Worm (Caenorhabditis elegans): Measurements from ENCODE around the gene ZK550.2.

ZK550.2 gene

DNA sequence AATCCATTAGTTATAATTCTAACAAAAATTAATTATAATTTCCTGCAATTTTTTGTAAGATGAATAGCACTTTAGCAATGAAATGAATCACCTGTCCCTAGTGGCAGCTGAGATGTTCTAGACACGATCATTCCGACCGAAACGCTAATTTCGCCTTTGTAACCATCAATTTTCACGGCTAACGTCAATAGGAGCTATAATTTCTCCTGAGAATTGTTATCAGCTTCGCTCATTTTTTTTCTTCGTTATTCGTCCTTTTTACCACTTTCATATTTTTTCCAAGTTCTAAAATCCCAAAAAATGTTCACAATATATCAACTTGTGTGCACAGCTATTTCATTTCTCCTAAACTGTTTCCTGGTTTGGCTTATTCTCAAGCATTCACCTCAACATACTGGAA lies 19.9 kb downstream of the ZK550.2 start, which contains the start of gene str-187:
str-187 (plus strand) TSS at position 301 of the 400 bp plus-strand sequence.
- TF ChIP-seq nhr-111 (GFP tag; optimal IDR thresholded peaks at IDR 0.05) (no peak), dmd-9 (GFP tag; IDR thresholded peaks at IDR 0.05) (no peak), cey-2 (tag; optimal IDR thresholded peaks at IDR 0.05; ENCODE audit: borderline replicate concordance, insufficient read depth) (no peak), mdt-29 (GFP tag; IDR thresholded peaks at IDR 0.05) (no peak), daf-12 (tag; optimal IDR thresholded peaks at IDR 0.05) (no peak), pqm-1 (tag; optimal IDR thresholded peaks at IDR 0.05) (no peak), mxl-2 (GFP tag; conservative IDR thresholded peaks at IDR 0.05) (no peak), nhr-237 (tag; optimal IDR thresholded peaks at IDR 0.05) (no peak), gei-8 (GFP tag; optimal IDR thresholded peaks at IDR 0.05) (no peak)

ce11 chrIV:17265716-17266115 lies 20.3 kb downstream of the ZK550.2 start:
- TF ChIP-seq lin-15B (tag; optimal IDR thresholded peaks at IDR 0.05), result no peak
- TF ChIP-seq ZK546.5 (tag; optimal IDR thresholded peaks at IDR 0.05), result no peak
- TF ChIP-seq fkh-10 (GFP tag; optimal IDR thresholded peaks at IDR 0.05), result no peak
- TF ChIP-seq dmd-9 (GFP tag; IDR thresholded peaks at IDR 0.05), result no peak
- TF ChIP-seq daf-19 (GFP tag; conservative IDR thresholded peaks at IDR 0.05), result no peak
- no peak for TF ChIP-seq F26F4.8 (GFP tag; conservative IDR thresholded peaks at IDR 0.05)
- peak; percentile 96 for TF ChIP-seq aha-1 (tag)
- no peak for TF ChIP-seq nhr-28 (tag; optimal IDR thresholded peaks at IDR 0.05)
- TF ChIP-seq D1046.2 (GFP tag; IDR thresholded peaks at IDR 0.05), result no peak

- TF ChIP-seq unc-62 (GFP tag; optimal IDR thresholded peaks at IDR 0.05 in 1 of 2), result peak in 1 of 2 experiments; percentile 96
- TF ChIP-seq unc-62 (tag; optimal IDR thresholded peaks at IDR 0.05), result no peak
- no peak for TF ChIP-seq D1046.2 (GFP tag; IDR thresholded peaks at IDR 0.05)
- TF ChIP-seq dmd-8 (GFP tag; IDR thresholded peaks at IDR 0.05), result no peak
- no peak for TF ChIP-seq hif-1 (tag; optimal IDR thresholded peaks at IDR 0.05)
- TF ChIP-seq F26F4.8 (GFP tag; conservative IDR thresholded peaks at IDR 0.05), result no peak
- TF ChIP-seq egl-43 (GFP tag; IDR thresholded peaks at IDR 0.05), result 0 out of 2 replicates have a peak, but pooled peaks have one; percentile 29
These were observed 22.0 kb downstream of the ZK550.2 start for ce11 chrIV:17267304-17267891.

ce11 chrIV:17268069-17268468 lies 22.7 kb downstream of the ZK550.2 start:
- TF ChIP-seq lin-38 (GFP tag; IDR thresholded peaks at IDR 0.05), result no peak
- no peak for TF ChIP-seq madf-9 (GFP tag; conservative IDR thresholded peaks at IDR 0.05)
- TF ChIP-seq D1046.2 (GFP tag; IDR thresholded peaks at IDR 0.05), result no peak
- TF ChIP-seq hlh-30 (tag; optimal IDR thresholded peaks at IDR 0.05; ENCODE audit: insufficient read depth), result no peak
- no peak for TF ChIP-seq pha-4 (GFP tag; IDR thresholded peaks at IDR 0.05)
- no peak for TF ChIP-seq pha-4 (tag; optimal IDR thresholded peaks at IDR 0.05)
- TF ChIP-seq arid-1 (GFP tag; conservative IDR thresholded peaks at IDR 0.05), result no peak
- TF ChIP-seq pqm-1 (tag; optimal IDR thresholded peaks at IDR 0.05), result no peak
- no peak for TF ChIP-seq daf-12 (tag; optimal IDR thresholded peaks at IDR 0.05)
- no peak for TF ChIP-seq mdt-29 (GFP tag; IDR thresholded peaks at IDR 0.05)
- TF ChIP-seq lin-39 (tag; optimal IDR thresholded peaks at IDR 0.05), result no peak
- no peak for TF ChIP-seq ctbp-1 (GFP tag; IDR thresholded peaks at IDR 0.05)
- TF ChIP-seq hmg-1.1 (GFP tag; IDR thresholded peaks at IDR 0.05), result no peak
- TF ChIP-seq zfp-2 (tag; optimal IDR thresholded peaks at IDR 0.05), result no peak
- no peak for TF ChIP-seq sdz-12 (GFP tag; optimal IDR thresholded peaks at IDR 0.05)

ce11 chrIV:17268628-17269027 lies 23.2 kb downstream of the ZK550.2 start:
- TF ChIP-seq lsy-2 (tag; optimal IDR thresholded peaks at IDR 0.05) (peak in 1 of 2 experiments; percentile 23), nhr-28 (tag; optimal IDR thresholded peaks at IDR 0.05) (peak; percentile 50), dmd-6 (GFP tag; IDR thresholded peaks at IDR 0.05) (peak; percentile 32; the same call in 1 of the 2 replicates), arid-1 (GFP tag; conservative IDR thresholded peaks at IDR 0.05) (no peak), zag-1 (tag; optimal IDR thresholded peaks at IDR 0.05) (no peak), lin-13 (GFP tag; optimal IDR thresholded peaks at IDR 0.05) (peak; percentile 13), Y5F2A.4 (GFP tag; optimal IDR thresholded peaks at IDR 0.05) (no peak), ama-1 (optimal IDR thresholded peaks at IDR 0.05) (peak; percentile 29), unc-130 (GFP tag; optimal IDR thresholded peaks at IDR 0.05) (no peak), spr-1 (tag; optimal IDR thresholded peaks at IDR 0.05) (no peak), lir-3 (tag; optimal IDR thresholded peaks at IDR 0.05) (no peak), hlh-30 (tag; optimal IDR thresholded peaks at IDR 0.05; ENCODE audit: insufficient read depth) (peak; percentile 46), duxl-1 (tag; optimal IDR thresholded peaks at IDR 0.05; ENCODE audit: poor library complexity) (no peak), ztf-11 (tag; optimal IDR thresholded peaks at IDR 0.05) (no peak), snpc-1.2 (GFP tag; IDR thresholded peaks at IDR 0.05) (peak; percentile 51)
